Worm (Caenorhabditis elegans) whole organism, early embryonic: ENCODE data around the gene C24H10.3.

Experiments used
- B0310.2 ChIP-seq: sonication (generic microtip); optimal IDR thresholded peaks from 2 replicates; lab custom pipeline; 2016; ENCODE audit warnings: mild to moderate bottlenecking, missing genetic modification characterization, missing compliant biosample characterization
- F13C5.2 ChIP-seq: sonication (generic microtip); optimal IDR thresholded peaks from 2 replicates; lab custom pipeline; 2017; ENCODE audit warnings: mild to moderate bottlenecking, missing genetic modification characterization, inconsistent platforms, missing compliant biosample characterization
- aly-1 ChIP-seq: sonication (generic microtip); optimal IDR thresholded peaks from 2 replicates; lab custom pipeline; 2016; ENCODE audit warnings: missing genetic modification characterization, missing compliant biosample characterization
- ama-1 ChIP-seq: fragments of 150-350 bp; optimal IDR thresholded peaks from 2 replicates; lab custom pipeline; 2014
- ceh-13 ChIP-seq: fragments of 200-800 bp; sonication (Bioruptor generic); optimal IDR thresholded peaks from 2 replicates; lab custom pipeline; 2018; ENCODE audit warnings: mild to moderate bottlenecking, missing genetic modification characterization, missing compliant biosample characterization
- ceh-36 ChIP-seq: sonication (generic microtip); optimal IDR thresholded peaks from 2 replicates; lab custom pipeline; 2016; ENCODE audit warnings: missing genetic modification characterization, inconsistent platforms, missing compliant biosample characterization
- ets-7 ChIP-seq: sonication (generic microtip); optimal IDR thresholded peaks from 2 replicates; lab custom pipeline; 2016; ENCODE audit warnings: missing genotype, missing genetic modification characterization, missing compliant biosample characterization
- flt-1 ChIP-seq: fragments of 200-800 bp; sonication (Bioruptor generic); IDR thresholded peaks from 2 replicates; pipeline ENCODE4 v1.3.6; 2022; ENCODE audit warnings: missing genetic modification characterization, missing compliant biosample characterization
- hmbx-1 ChIP-seq: sonication (generic microtip); optimal IDR thresholded peaks from 2 replicates; lab custom pipeline; 2016; ENCODE audit warnings: mild to moderate bottlenecking, missing genetic modification characterization, missing compliant biosample characterization
- hmg-4 ChIP-seq: fragments of 200-800 bp; sonication (Bioruptor generic); optimal IDR thresholded peaks from 2 replicates; lab custom pipeline; 2018; ENCODE audit warnings: mild to moderate bottlenecking, missing genetic modification characterization, missing compliant biosample characterization
- hnd-1 ChIP-seq: sonication (generic microtip); optimal IDR thresholded peaks from 2 replicates; lab custom pipeline; 2016; ENCODE audit warnings: missing genetic modification characterization, missing compliant biosample characterization
- pes-1 ChIP-seq: fragments of 200-800 bp; sonication (Bioruptor generic); IDR thresholded peaks from 2 replicates; pipeline ENCODE4 v1.3.6; 2022; ENCODE audit warnings: missing genetic modification reagents, missing genetic modification characterization, missing compliant biosample characterization
- scrt-1 ChIP-seq: fragments of 200-800 bp; sonication (Bioruptor generic); IDR thresholded peaks from 2 replicates; pipeline ENCODE4 v1.3.6; 2022; ENCODE audit warnings: missing genetic modification characterization, missing compliant biosample characterization
- sea-1 ChIP-seq: fragments of 200-800 bp; sonication (Bioruptor generic); conservative IDR thresholded peaks from 2 replicates; pipeline ENCODE4 v1.3.6; 2022; ENCODE audit warnings: missing genetic modification characterization, missing compliant biosample characterization
- tbx-11 ChIP-seq: fragments of 200-800 bp; sonication (Bioruptor generic); IDR thresholded peaks from 2 replicates; pipeline ENCODE4 v1.3.6; 2022; ENCODE audit warnings: missing genetic modification characterization, missing compliant biosample characterization
- tbx-37 ChIP-seq: fragments of 200-800 bp; sonication (Bioruptor generic); conservative IDR thresholded peaks from 2 replicates; pipeline ENCODE4 v1.3.6; 2022; ENCODE audit warnings: missing genetic modification reagents, missing genetic modification characterization, missing compliant biosample characterization
- tra-4 ChIP-seq: sonication (generic microtip); optimal IDR thresholded peaks from 2 replicates; lab custom pipeline; 2017; ENCODE audit warnings: missing genetic modification characterization, missing compliant biosample characterization

Gene C24H10.3

DNA sequence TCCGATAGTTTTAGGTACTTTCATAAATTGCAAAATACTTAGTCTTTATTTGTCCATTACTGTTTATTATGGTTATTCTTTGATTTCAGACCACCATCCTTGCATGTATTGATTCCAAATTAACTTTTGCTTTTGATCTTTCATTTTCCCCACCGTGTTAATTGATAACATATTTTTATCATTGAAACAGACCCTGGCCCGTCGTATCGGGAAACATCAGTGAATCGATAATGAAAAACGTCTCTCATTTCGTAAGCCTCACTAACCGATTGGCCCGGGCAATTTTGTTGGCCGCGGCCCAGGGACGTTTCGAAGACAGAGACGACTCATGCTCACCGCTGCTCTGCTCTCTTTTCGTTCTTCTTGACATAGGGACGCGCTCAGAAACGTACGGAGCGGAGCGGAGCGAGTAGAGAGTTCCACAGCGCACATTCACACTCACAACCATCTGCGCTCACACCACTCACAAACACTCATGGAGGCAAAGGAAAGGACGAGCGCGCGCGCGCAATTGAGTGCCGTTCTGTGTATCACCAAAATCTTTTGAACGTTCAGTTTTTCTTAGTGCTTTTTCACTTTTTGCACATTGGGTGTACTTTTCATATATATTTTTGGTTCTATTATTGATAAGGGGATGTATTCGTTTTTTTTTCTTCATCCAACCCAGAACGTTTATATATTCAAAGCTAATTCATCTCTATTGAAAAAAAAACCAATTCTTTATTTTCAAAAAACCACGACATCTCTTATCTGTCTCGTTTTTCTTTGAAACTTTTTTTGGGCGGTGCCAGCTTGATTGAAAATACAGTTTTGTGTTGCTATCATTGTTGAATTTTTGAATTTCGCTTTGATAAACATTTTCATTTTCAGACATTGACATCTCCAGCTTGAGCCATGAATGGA is 3.1 kb downstream of the C24H10.3 start, which contains the start of gene C24H10.2:
C24H10.2 (plus strand) TSS at position 853 of the 903 bp plus-strand sequence.
- no peak for TF ChIP-seq flt-1 (GFP tag; lab: Robert Waterston, UW)
- TF ChIP-seq hmbx-1: no peak
- no peak for TF ChIP-seq tra-4 (tag; lab: Kevin White, UChicago)
- TF ChIP-seq pes-1 (GFP tag; lab: Robert Waterston, UW): no peak
- no peak for TF ChIP-seq ceh-13 (GFP tag; lab: Kevin White, UChicago)
- no peak for TF ChIP-seq ama-1
- no peak for TF ChIP-seq ets-7
- no peak for TF ChIP-seq tbx-37
- TF ChIP-seq F13C5.2 (tag; lab: Kevin White, UChicago): peak; percentile 80
- TF ChIP-seq hnd-1 (tag; lab: Kevin White, UChicago): no peak
- TF ChIP-seq hmg-4 (GFP tag; lab: Kevin White, UChicago): peak; percentile 70
- no peak for TF ChIP-seq ceh-36
- TF ChIP-seq aly-1: peak; percentile 54
- TF ChIP-seq sea-1: 0 out of 2 replicates have a peak, but pooled peaks have one; percentile 13
- TF ChIP-seq B0310.2 (tag; lab: Kevin White, UChicago): no peak
- no peak for TF ChIP-seq scrt-1 (GFP tag; lab: Robert Waterston, UW)

DNA sequence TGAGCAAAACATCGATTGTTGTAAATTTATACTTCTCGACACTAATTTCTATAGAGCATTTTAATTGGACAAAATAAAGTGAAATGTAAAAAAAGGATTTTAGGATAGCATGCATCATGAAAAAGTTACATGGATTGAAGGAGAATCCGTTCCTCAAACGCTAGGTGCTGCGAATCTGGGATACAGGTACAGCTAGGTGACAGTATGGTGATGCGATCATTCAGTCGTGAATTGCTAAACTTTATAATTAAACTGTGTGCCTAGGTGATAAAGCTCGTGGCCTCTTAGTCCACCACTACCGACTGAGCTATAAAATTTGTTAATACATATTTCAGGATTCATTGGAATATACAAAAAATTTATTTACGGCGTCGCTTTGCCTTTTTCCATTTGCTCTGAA is 5.7 kb downstream of the C24H10.3 start:
- no peak for TF ChIP-seq B0310.2 (tag; lab: Kevin White, UChicago)
- no peak for TF ChIP-seq hmbx-1
- TF ChIP-seq ceh-36: no peak
- TF ChIP-seq aly-1: no peak
- TF ChIP-seq tbx-11: no peak
- TF ChIP-seq F13C5.2 (tag; lab: Kevin White, UChicago): no peak
- TF ChIP-seq flt-1 (GFP tag; lab: Robert Waterston, UW): no peak
- TF ChIP-seq tbx-37: no peak
- TF ChIP-seq sea-1: no peak
- TF ChIP-seq pes-1 (GFP tag; lab: Robert Waterston, UW): no peak
- no peak for TF ChIP-seq ets-7
- no peak for TF ChIP-seq hmg-4 (GFP tag; lab: Kevin White, UChicago)
- TF ChIP-seq ama-1: no peak
- TF ChIP-seq scrt-1 (GFP tag; lab: Robert Waterston, UW): no peak
- no peak for TF ChIP-seq hnd-1 (tag; lab: Kevin White, UChicago)
- TF ChIP-seq ceh-13 (GFP tag; lab: Kevin White, UChicago): no peak
- no peak for TF ChIP-seq tra-4 (tag; lab: Kevin White, UChicago)

DNA sequence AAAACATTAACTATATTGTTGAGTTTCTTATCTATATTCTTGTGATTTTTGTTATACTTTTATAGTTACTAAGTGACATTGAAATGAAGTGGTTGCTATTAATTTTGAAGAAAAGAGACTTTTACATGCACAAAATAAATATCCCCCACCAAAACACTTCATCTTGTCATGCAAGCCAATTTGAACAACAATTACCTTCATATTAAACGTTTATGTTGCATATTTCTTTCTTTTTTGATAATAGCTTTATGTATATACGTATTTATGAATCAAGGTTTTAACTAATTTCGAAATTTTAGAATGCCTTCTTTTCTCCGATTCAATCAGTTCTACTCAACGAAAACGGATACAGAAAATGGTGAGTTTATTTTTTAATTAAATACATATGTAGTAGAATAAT is 6.9 kb downstream of the C24H10.3 start, which contains the start of gene clc-7:
clc-7 (plus strand) TSS at position 301 of the 400 bp plus-strand sequence.
- TF ChIP-seq F13C5.2 (tag; lab: Kevin White, UChicago): no peak
- no peak for TF ChIP-seq tbx-37
- TF ChIP-seq scrt-1 (GFP tag; lab: Robert Waterston, UW): no peak
- TF ChIP-seq B0310.2 (tag; lab: Kevin White, UChicago): no peak
- no peak for TF ChIP-seq pes-1 (GFP tag; lab: Robert Waterston, UW)
- TF ChIP-seq ama-1: no peak
- no peak for TF ChIP-seq tbx-11
- no peak for TF ChIP-seq hmg-4 (GFP tag; lab: Kevin White, UChicago)
- TF ChIP-seq flt-1 (GFP tag; lab: Robert Waterston, UW): no peak
- no peak for TF ChIP-seq ceh-36
- TF ChIP-seq tra-4 (tag; lab: Kevin White, UChicago): no peak
- no peak for TF ChIP-seq aly-1
- TF ChIP-seq ceh-13 (GFP tag; lab: Kevin White, UChicago): no peak
- no peak for TF ChIP-seq ets-7
- TF ChIP-seq hmbx-1: no peak

DNA sequence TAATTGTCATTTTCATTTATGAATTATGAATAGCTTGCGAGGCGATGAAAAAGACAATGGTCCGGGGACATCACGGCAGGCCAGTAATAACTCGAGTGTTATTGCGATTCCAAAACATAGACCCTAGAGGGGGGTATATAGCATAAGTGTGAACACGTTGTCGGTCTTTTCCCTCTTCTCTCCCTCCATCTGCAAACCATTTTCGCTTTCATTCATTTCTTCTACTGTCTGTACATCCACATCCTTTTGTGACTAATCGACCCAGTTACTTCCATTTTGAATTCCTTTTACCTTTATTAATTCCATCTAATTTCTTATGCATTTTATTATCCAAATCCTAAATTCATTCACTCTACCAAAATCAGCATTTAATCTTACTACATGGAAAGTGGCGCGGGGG is 10.2 kb downstream of the C24H10.3 start:
- TF ChIP-seq F13C5.2 (tag; lab: Kevin White, UChicago): no peak
- TF ChIP-seq sea-1: no peak
- no peak for TF ChIP-seq tbx-37
- TF ChIP-seq ceh-13 (GFP tag; lab: Kevin White, UChicago): no peak
- TF ChIP-seq aly-1: no peak
- TF ChIP-seq hmbx-1: no peak
- no peak for TF ChIP-seq flt-1 (GFP tag; lab: Robert Waterston, UW)
- TF ChIP-seq B0310.2 (tag; lab: Kevin White, UChicago): no peak
- TF ChIP-seq tra-4 (tag; lab: Kevin White, UChicago): no peak

DNA sequence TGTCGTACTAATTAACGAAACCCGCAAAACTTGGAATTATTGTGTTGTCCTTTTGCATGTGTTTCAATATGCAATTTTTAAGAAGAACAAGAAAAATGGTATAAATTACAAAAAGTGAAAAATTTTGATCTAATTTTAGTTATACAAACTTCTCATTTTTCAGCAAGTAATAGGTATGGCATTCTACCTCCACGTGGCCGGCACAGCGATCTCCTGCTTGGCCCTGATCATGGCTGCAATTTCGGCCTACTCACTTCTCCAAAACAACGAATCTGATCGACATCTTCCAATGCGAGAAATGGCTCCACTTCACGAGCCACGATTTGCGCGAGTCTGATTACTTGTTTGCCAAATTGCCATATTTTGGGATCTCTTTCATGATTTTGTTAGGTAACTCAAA is 13.0 kb downstream of the C24H10.3 start:
- TF ChIP-seq flt-1 (GFP tag; lab: Robert Waterston, UW) (no peak), hmbx-1 (no peak), scrt-1 (GFP tag; lab: Robert Waterston, UW) (no peak), hnd-1 (tag; lab: Kevin White, UChicago) (no peak), ama-1 (no peak), aly-1 (no peak)

DNA sequence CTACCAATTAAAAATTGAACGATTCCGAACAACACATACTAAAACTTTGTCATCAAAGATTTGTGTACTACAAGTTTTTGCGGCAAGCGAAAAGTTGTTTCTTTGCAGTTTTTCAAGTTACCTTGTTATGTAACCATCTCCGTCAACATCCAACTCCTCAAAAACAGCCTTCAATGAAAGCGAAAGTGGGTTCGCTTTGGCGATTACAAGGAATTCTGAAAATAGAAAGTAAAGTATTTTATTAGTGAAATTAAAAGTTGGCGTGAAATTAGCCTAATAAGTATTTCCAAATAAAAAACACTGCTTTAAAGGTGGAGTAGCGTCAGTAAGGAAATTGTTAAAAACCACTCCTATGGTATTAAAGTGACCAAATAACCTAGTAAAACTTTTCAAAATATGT is 14.7 kb downstream of the C24H10.3 start:
- no peak for TF ChIP-seq pes-1 (GFP tag; lab: Robert Waterston, UW)
- TF ChIP-seq ets-7: no peak
- no peak for TF ChIP-seq F13C5.2 (tag; lab: Kevin White, UChicago)
- TF ChIP-seq B0310.2 (tag; lab: Kevin White, UChicago): no peak
- no peak for TF ChIP-seq aly-1
- no peak for TF ChIP-seq ama-1
- no peak for TF ChIP-seq ceh-36
- TF ChIP-seq scrt-1 (GFP tag; lab: Robert Waterston, UW): no peak
- TF ChIP-seq tbx-37: no peak
- no peak for TF ChIP-seq hmg-4 (GFP tag; lab: Kevin White, UChicago)
- no peak for TF ChIP-seq sea-1
- no peak for TF ChIP-seq hnd-1 (tag; lab: Kevin White, UChicago)

DNA sequence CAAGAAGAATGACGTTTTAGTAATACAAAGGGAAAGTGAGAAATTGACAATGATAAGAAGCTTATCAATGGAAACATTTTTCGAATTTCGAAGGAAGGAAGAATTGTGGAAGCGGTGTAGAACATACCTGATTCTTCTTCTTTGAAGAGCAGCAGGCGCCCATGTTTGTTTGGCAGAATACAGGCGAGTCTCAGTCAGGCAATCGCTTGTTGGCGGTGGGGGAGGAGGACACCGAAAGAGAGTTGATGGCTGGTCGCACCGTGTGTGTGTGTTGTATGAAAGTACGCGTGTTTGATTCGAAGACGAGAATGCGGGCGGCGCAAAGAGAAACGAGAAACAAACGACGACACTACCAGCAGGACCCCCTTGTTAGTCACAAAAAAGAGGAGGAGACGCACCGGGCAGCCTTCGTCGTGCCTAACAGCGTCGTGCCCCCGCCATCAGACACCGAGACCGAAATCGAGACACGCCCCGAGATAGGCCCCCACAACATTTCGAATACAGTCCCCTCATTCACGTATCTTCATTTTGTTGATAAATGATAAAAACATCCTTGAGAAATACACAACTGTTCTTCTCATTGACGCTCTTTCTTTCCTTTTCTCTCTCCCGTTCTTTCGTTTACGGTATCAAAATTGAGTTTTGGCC is 17.0 kb downstream of the C24H10.3 start, which contains the start of gene cal-5:
cal-5 (minus strand) TSS at position 266 of the 648 bp plus-strand sequence.
- peak; percentile 8 for TF ChIP-seq aly-1
- TF ChIP-seq tbx-11: 0 out of 2 replicates have a peak, but pooled peaks have one; percentile 25
- no peak for TF ChIP-seq scrt-1 (GFP tag; lab: Robert Waterston, UW)
- peak; percentile 74 for TF ChIP-seq hmg-4 (GFP tag; lab: Kevin White, UChicago)
